Fruit fly (Drosophila melanogaster) whole organism: ENCODE measurements around the gene CG12256.

Source experiments
- CG8478 ChIP-seq: fragments of >200 bp; optimal IDR thresholded peaks from 2 replicates; lab custom pipeline; 2018; ENCODE audit warnings: inconsistent platforms
- Dll ChIP-seq: fragments of >200 bp; optimal IDR thresholded peaks from 2 replicates; lab custom pipeline; 2017
- EcR ChIP-seq, 2 experiments: fragments of >200 bp; optimal IDR thresholded peaks; 2 replicates each; lab custom pipeline; 2017; ENCODE audit warnings: missing biosample characterization in 2 of 2, missing genetic modification characterization in 2 of 2, missing genetic modification reagents in 2 of 2
- pan ChIP-seq: fragments of >200 bp; optimal IDR thresholded peaks from 2 replicates; lab custom pipeline; 2017
- psq ChIP-seq: fragments of >200 bp; optimal IDR thresholded peaks from 2 replicates; lab custom pipeline; 2017
- usp ChIP-seq: fragments of >200 bp; optimal IDR thresholded peaks from 2 replicates; lab custom pipeline; 2017; ENCODE audit warnings: missing biosample characterization, missing genetic modification characterization, mixed read lengths

DNA sequence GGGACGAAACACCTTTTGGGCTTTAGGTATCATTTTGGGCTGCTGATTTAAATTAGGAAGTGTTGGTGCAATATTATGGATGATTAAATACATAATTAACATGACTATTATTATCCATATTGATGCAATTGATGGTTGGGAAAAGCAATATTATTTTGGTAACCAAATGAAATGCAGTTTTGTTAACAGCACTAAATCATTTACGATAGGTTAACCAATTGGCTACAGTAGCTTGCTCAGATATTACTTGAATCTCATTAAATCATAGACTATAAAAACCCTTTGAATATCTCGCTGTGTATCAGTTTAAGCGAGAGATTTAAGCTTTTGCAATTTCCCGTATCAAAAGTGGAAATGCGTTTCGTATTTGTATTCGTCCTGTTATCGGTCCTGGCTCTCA, 46.7 kb upstream of the CG12256 start, which contains the start of gene Sfp87B:
- TF ChIP-seq CG8478 (no peak), psq (lab: Kevin White, UChicago) (no peak), usp (no peak), pan (no peak), Dll (no peak), EcR (GFP tag; optimal IDR thresholded peaks at IDR 0.05; lab: Kevin White, UChicago) (no peak)
